Fruit fly (Drosophila melanogaster): ENCODE results near the gene CG31937.
A peak's percentile ranks its signal among the peaks of the same experiment; 100 is the strongest.

The CG31937 gene

dm6 chr2L:1727826-1728619 is 1.7 kb upstream of the CG31937 start (continued):
- peak; percentile 67 for TF ChIP-seq CG7745 (tag; optimal IDR thresholded peaks at IDR 0.05)
- TF ChIP-seq C15 (GFP tag; IDR thresholded peaks at IDR 0.05): peak; percentile 91
- TF ChIP-seq CG18011 (GFP tag; optimal IDR thresholded peaks at IDR 0.05): peak; percentile 91
- peak; percentile 99 for TF ChIP-seq CG3847 (GFP tag; IDR thresholded peaks at IDR 0.05)
- TF ChIP-seq Lpt (GFP tag; optimal IDR thresholded peaks at IDR 0.05): no peak
- TF ChIP-seq CG13624 (GFP tag; optimal IDR thresholded peaks at IDR 0.05): peak; percentile 79
- peak; percentile 86 for TF ChIP-seq jumu (GFP tag; optimal IDR thresholded peaks at IDR 0.05)
- TF ChIP-seq CG2712 (tag; optimal IDR thresholded peaks at IDR 0.05): peak; percentile 96
- peak; percentile 94 for TF ChIP-seq abd-A (tag; optimal IDR thresholded peaks at IDR 0.05)
- peak; percentile 97 for TF ChIP-seq CG9215 (GFP tag; IDR thresholded peaks at IDR 0.05)
- no peak for TF ChIP-seq Sin3A (optimal IDR thresholded peaks at IDR 0.05)
- TF ChIP-seq Nf-YB (GFP tag; optimal IDR thresholded peaks at IDR 0.05): peak; percentile 89
- peak; percentile 96 for TF ChIP-seq Lhr (GFP tag; optimal IDR thresholded peaks at IDR 0.05)
- TF ChIP-seq H15 (GFP tag; IDR thresholded peaks at IDR 0.05): peak; percentile 95
- TF ChIP-seq CG17359 (tag; optimal IDR thresholded peaks at IDR 0.05): peak; percentile 92
- TF ChIP-seq CG11723 (GFP tag; optimal IDR thresholded peaks at IDR 0.05): peak; percentile 98
- TF ChIP-seq ttk (GFP tag; IDR thresholded peaks at IDR 0.05): peak; percentile 93
- TF ChIP-seq gcm2 (GFP tag; optimal IDR thresholded peaks at IDR 0.05): peak; percentile 71
- peak; percentile 97 for TF ChIP-seq CG6689 (GFP tag; IDR thresholded peaks at IDR 0.05)
- peak; percentile 98 for TF ChIP-seq Abd-B (GFP tag; optimal IDR thresholded peaks at IDR 0.05)
- peak; percentile 81 for TF ChIP-seq Camta (GFP tag; optimal IDR thresholded peaks at IDR 0.05)
- TF ChIP-seq bbx (GFP tag; IDR thresholded peaks at IDR 0.05; ENCODE audit: partially characterized antibody): peak; percentile 78
- TF ChIP-seq sens (GFP tag): peak; percentile 97
- peak; percentile 93 for TF ChIP-seq scrt (GFP tag; optimal IDR thresholded peaks at IDR 0.05)
- peak; percentile 95 for TF ChIP-seq CG12219 (GFP tag; optimal IDR thresholded peaks at IDR 0.05)
- peak; percentile 93 for TF ChIP-seq CG10654 (GFP tag; optimal IDR thresholded peaks at IDR 0.05)
- TF ChIP-seq CG43689 (GFP tag; IDR thresholded peaks at IDR 0.05): peak; percentile 89
- peak; percentile 97 for TF ChIP-seq Xbp1 (GFP tag; optimal IDR thresholded peaks at IDR 0.05)
- peak; percentile 97 for TF ChIP-seq rib (GFP tag; IDR thresholded peaks at IDR 0.05)
- TF ChIP-seq HmgZ (tag; optimal IDR thresholded peaks at IDR 0.05): peak; percentile 99
- peak; percentile 99 for TF ChIP-seq CG18599 (GFP tag; optimal IDR thresholded peaks at IDR 0.05)
- peak; percentile 92 for TF ChIP-seq CG6813 (GFP tag; optimal IDR thresholded peaks at IDR 0.05)
- peak; percentile 95 for TF ChIP-seq CG34422 (GFP tag; IDR thresholded peaks at IDR 0.05)
- TF ChIP-seq fd96Cb (tag; optimal IDR thresholded peaks at IDR 0.05): peak; percentile 93
- peak; percentile 61 for TF ChIP-seq grn (GFP tag; optimal IDR thresholded peaks at IDR 0.05)
- TF ChIP-seq shn (GFP tag; optimal IDR thresholded peaks at IDR 0.05): peak; percentile 57
- TF ChIP-seq trh (GFP tag; optimal IDR thresholded peaks at IDR 0.05): peak; percentile 92
- TF ChIP-seq CG9797 (GFP tag; optimal IDR thresholded peaks at IDR 0.05): peak; percentile 49
- peak; percentile 95 for TF ChIP-seq wor (GFP tag; IDR thresholded peaks at IDR 0.05)
- peak; percentile 94 for TF ChIP-seq CG18476 (GFP tag; optimal IDR thresholded peaks at IDR 0.05)
- TF ChIP-seq CG12769 (tag; optimal IDR thresholded peaks at IDR 0.05): peak; percentile 82
- peak; percentile 92 for TF ChIP-seq CG15514 (GFP tag; optimal IDR thresholded peaks at IDR 0.05)
- peak; percentile 97 for TF ChIP-seq Drgx (GFP tag; IDR thresholded peaks at IDR 0.05)
- peak; percentile 97 for TF ChIP-seq Xrp1 (GFP tag; IDR thresholded peaks at IDR 0.05)
- peak; percentile 92 for TF ChIP-seq CG7357 (GFP tag; IDR thresholded peaks at IDR 0.05)
- TF ChIP-seq croc (GFP tag; conservative IDR thresholded peaks at IDR 0.05): peak; percentile 96
- peak; percentile 86 for TF ChIP-seq CG12744 (GFP tag; optimal IDR thresholded peaks at IDR 0.05)
- peak; percentile 99 for TF ChIP-seq NfI (GFP tag; optimal IDR thresholded peaks at IDR 0.05)
- TF ChIP-seq CG13894 (tag; optimal IDR thresholded peaks at IDR 0.05): peak; percentile 98
- peak; percentile 76 for TF ChIP-seq pnt (GFP tag; optimal IDR thresholded peaks at IDR 0.05)

All from whole organism, embryonic.